Worm (Caenorhabditis elegans) whole organism, L1 larva: Measurements from ENCODE around the gene clc-33.
"Not testable (repeated sequence)": the region's sequence is repeated elsewhere in the genome, so short reads cannot be mapped to it uniquely, and the experiment has no call there.

Experiments
- C04F5.9 ChIP-seq: sonication (generic microtip); optimal IDR thresholded peaks from 2 replicates; lab custom pipeline; 2016; ENCODE audit warnings: missing genetic modification characterization, missing compliant biosample characterization
- C16A3.4 ChIP-seq: fragments of 150-350 bp; optimal IDR thresholded peaks from 2 replicates; lab custom pipeline; 2014; ENCODE audit warnings: missing biosample characterization, missing genetic modification characterization
- aha-1 ChIP-seq: fragments of 150-350 bp; optimal IDR thresholded peaks from 2 replicates; lab custom pipeline; 2014; ENCODE audit warnings: missing biosample characterization, missing genetic modification characterization
- ama-1 ChIP-seq: fragments of 150-350 bp; optimal IDR thresholded peaks from 2 replicates; lab custom pipeline; 2014
- ceh-82 ChIP-seq, 3 experiments: fragments of 150-350 bp in 1 of 3; sonication (generic microtip) in 2 of 3; optimal IDR thresholded peaks; 2 replicates each; lab custom pipeline; 2014 to 2017; ENCODE audit warnings: missing biosample characterization in 3 of 3, missing genetic modification characterization in 3 of 3
- ceh-90 ChIP-seq: sonication (generic microtip); optimal IDR thresholded peaks from 2 replicates; lab custom pipeline; 2016; ENCODE audit warnings: missing genetic modification characterization, missing compliant biosample characterization
- dpl-1 ChIP-seq, 3 experiments: fragments of 150-350 bp in 2 of 3; sonication (generic microtip) in 1 of 3; optimal IDR thresholded peaks; 2 replicates each; lab custom pipeline; 2014 to 2017; ENCODE audit warnings: missing biosample characterization in 3 of 3, missing genetic modification characterization in 3 of 3, missing genetic modification reagents in 3 of 3
- efl-1 ChIP-seq, 4 experiments: fragments of 150-350 bp; optimal IDR thresholded peaks in 3 of 4; peaks in 1 of 4; 1 replicate in 1 of 4; 2 replicates in 3 of 4; lab custom pipeline; 2014; ENCODE audit warnings: missing biosample characterization in 2 of 4, missing genetic modification characterization in 2 of 4, missing genetic modification reagents in 2 of 4
- egl-13 ChIP-seq: sonication (generic microtip); optimal IDR thresholded peaks from 2 replicates; lab custom pipeline; 2016; ENCODE audit warnings: missing genotype, missing genetic modification reagents, missing genetic modification characterization, missing compliant biosample characterization
- egl-27 ChIP-seq, 2 experiments: fragments of 150-350 bp in 1 of 2; sonication (generic microtip); optimal IDR thresholded peaks; 3 replicates each; lab custom pipeline; 2017 to 2018; ENCODE audit warnings: missing biosample characterization in 2 of 2, missing genetic modification characterization in 2 of 2, missing genetic modification reagents in 2 of 2
- fkh-4 ChIP-seq: sonication (generic microtip); optimal IDR thresholded peaks from 2 replicates; lab custom pipeline; 2016; ENCODE audit warnings: missing compliant biosample characterization, missing genetic modification characterization, borderline replicate concordance
- fkh-8 ChIP-seq: sonication (generic microtip); optimal IDR thresholded peaks from 2 replicates; lab custom pipeline; 2016; ENCODE audit warnings: mild to moderate bottlenecking, missing genetic modification characterization, missing compliant biosample characterization
- grh-1 ChIP-seq: fragments of 200-800 bp; sonication (Bioruptor generic); IDR thresholded peaks from 2 replicates; pipeline ENCODE4 v1.3.6; 2022; ENCODE audit warnings: missing genetic modification reagents, missing genetic modification characterization, missing compliant biosample characterization
- hlh-17 ChIP-seq: fragments of 200-800 bp; sonication (Bioruptor generic); optimal IDR thresholded peaks from 2 replicates; lab custom pipeline; 2018; ENCODE audit warnings: missing genetic modification characterization, mild to moderate bottlenecking, missing compliant biosample characterization, moderate library complexity, borderline replicate concordance
- lin-39 ChIP-seq: fragments of 150-350 bp; optimal IDR thresholded peaks from 2 replicates; lab custom pipeline; 2014; ENCODE audit warnings: missing biosample characterization, missing genetic modification reagents, missing genetic modification characterization
- lir-3 ChIP-seq: sonication (generic microtip); optimal IDR thresholded peaks from 2 replicates; lab custom pipeline; 2016; ENCODE audit warnings: mild to moderate bottlenecking, missing genetic modification characterization, moderate library complexity, missing compliant biosample characterization; ENCODE audit not compliant: poor library complexity
- mab-9 ChIP-seq: fragments of 200-800 bp; sonication (Bioruptor generic); IDR thresholded peaks from 2 replicates; pipeline ENCODE4 v1.3.6; 2022; ENCODE audit warnings: missing genetic modification reagents, missing genetic modification characterization, missing compliant biosample characterization
- mef-2 ChIP-seq: fragments of 150-350 bp; optimal IDR thresholded peaks from 2 replicates; lab custom pipeline; 2014; ENCODE audit warnings: missing biosample characterization, missing genetic modification characterization
- nhr-11 ChIP-seq: fragments of 150-350 bp; optimal IDR thresholded peaks from 2 replicates; lab custom pipeline; 2014; ENCODE audit warnings: missing biosample characterization, missing genetic modification characterization
- nhr-12 ChIP-seq: sonication (generic microtip); optimal IDR thresholded peaks from 2 replicates; lab custom pipeline; 2017; ENCODE audit warnings: missing biosample characterization, missing genetic modification characterization
- nhr-20 ChIP-seq: sonication (generic microtip); optimal IDR thresholded peaks from 2 replicates; lab custom pipeline; 2016; ENCODE audit warnings: mild to moderate bottlenecking, missing genetic modification characterization, missing compliant biosample characterization
- nhr-237 ChIP-seq: fragments of 150-350 bp; optimal IDR thresholded peaks from 2 replicates; lab custom pipeline; 2014; ENCODE audit warnings: missing biosample characterization, missing genetic modification characterization
- nhr-71 ChIP-seq: sonication (generic microtip); optimal IDR thresholded peaks from 2 replicates; lab custom pipeline; 2016; ENCODE audit warnings: mild to moderate bottlenecking, missing genetic modification characterization, moderate library complexity, missing compliant biosample characterization
- nhr-76 ChIP-seq: sonication (generic microtip); optimal IDR thresholded peaks from 2 replicates; lab custom pipeline; 2017; ENCODE audit warnings: missing biosample characterization, missing genetic modification characterization
- nhr-77 ChIP-seq: fragments of 150-350 bp; optimal IDR thresholded peaks from 2 replicates; lab custom pipeline; 2014; ENCODE audit warnings: missing biosample characterization, missing genetic modification characterization
- nhr-84 ChIP-seq: sonication (generic microtip); optimal IDR thresholded peaks from 2 replicates; lab custom pipeline; 2017; ENCODE audit warnings: missing biosample characterization, missing genetic modification characterization
- pag-3 ChIP-seq: sonication (generic microtip); optimal IDR thresholded peaks from 2 replicates; lab custom pipeline; 2017; ENCODE audit warnings: missing genetic modification characterization, mild to moderate bottlenecking, missing compliant biosample characterization, antibody characterized with exemption, borderline replicate concordance; ENCODE audit not compliant: insufficient read depth
- pax-3 ChIP-seq: fragments of 200-800 bp; sonication (Bioruptor generic); optimal IDR thresholded peaks from 2 replicates; lab custom pipeline; 2018; ENCODE audit warnings: mild to moderate bottlenecking, missing genetic modification characterization, moderate library complexity, missing compliant biosample characterization
- pqm-1 ChIP-seq: sonication (generic microtip); optimal IDR thresholded peaks from 3 replicates; lab custom pipeline; 2017; ENCODE audit warnings: missing biosample characterization, missing genetic modification characterization
- rnt-1 ChIP-seq: sonication (generic microtip); optimal IDR thresholded peaks from 2 replicates; lab custom pipeline; 2016; ENCODE audit warnings: mild to moderate bottlenecking, missing genetic modification characterization, moderate library complexity, missing compliant biosample characterization
- snpc-4 ChIP-seq: fragments of 150-350 bp; optimal IDR thresholded peaks from 2 replicates; lab custom pipeline; 2014; ENCODE audit warnings: missing biosample characterization, missing genetic modification characterization
- sox-4 ChIP-seq: sonication (generic microtip); optimal IDR thresholded peaks from 2 replicates; lab custom pipeline; 2016; ENCODE audit warnings: missing genetic modification characterization, missing compliant biosample characterization
- sptf-1 ChIP-seq: fragments of 150-350 bp; optimal IDR thresholded peaks from 2 replicates; lab custom pipeline; 2014; ENCODE audit warnings: missing biosample characterization, missing genetic modification characterization
- tbx-2 ChIP-seq: sonication (generic microtip); optimal IDR thresholded peaks from 2 replicates; lab custom pipeline; 2016; ENCODE audit warnings: missing genetic modification characterization, missing compliant biosample characterization
- tlp-1 ChIP-seq: fragments of 150-350 bp; optimal IDR thresholded peaks from 2 replicates; lab custom pipeline; 2014; ENCODE audit warnings: missing biosample characterization, missing genetic modification characterization
- vab-15 ChIP-seq: sonication (generic microtip); optimal IDR thresholded peaks from 2 replicates; lab custom pipeline; 2017; ENCODE audit warnings: missing genotype, mild to moderate bottlenecking, missing genetic modification characterization, missing compliant biosample characterization

Gene clc-33

ce11 chrII:812917-813316 lies 27.3 kb upstream of the clc-33 start, which contains the start of gene F46F5.5:
TSS of gene F46F5.5 (minus strand) at chrII:813017.
- TF ChIP-seq sptf-1 (no peak), tlp-1 (tag; lab: Kevin White, UChicago) (no peak)

- no peak for TF ChIP-seq pax-3 (tag; lab: Kevin White, UChicago)
- TF ChIP-seq egl-13 (tag; lab: Kevin White, UChicago): no peak
- no peak for TF ChIP-seq nhr-77 (tag; lab: Kevin White, UChicago)
- no peak for TF ChIP-seq egl-27 (tag; optimal IDR thresholded peaks at IDR 0.05; lab: Kevin White, UChicago)
- no peak for TF ChIP-seq snpc-4 (tag; lab: Kevin White, UChicago)
- TF ChIP-seq sox-4 (tag; lab: Kevin White, UChicago): no peak
- no peak for TF ChIP-seq grh-1 (GFP tag; lab: Robert Waterston, UW)
- no peak for TF ChIP-seq aha-1 (tag; lab: Kevin White, UChicago)
- no peak for TF ChIP-seq nhr-12 (tag; lab: Kevin White, UChicago)
- no peak for TF ChIP-seq C16A3.4 (tag; lab: Kevin White, UChicago)
- TF ChIP-seq nhr-11: no peak
- no peak for TF ChIP-seq tbx-2 (tag; lab: Kevin White, UChicago)
- no peak for TF ChIP-seq mef-2
- TF ChIP-seq nhr-76: no peak
- no peak for TF ChIP-seq nhr-71 (tag; lab: Kevin White, UChicago)
- TF ChIP-seq lin-39 (tag; lab: Kevin White, UChicago): no peak
- no peak for TF ChIP-seq efl-1 (optimal IDR thresholded peaks at IDR 0.05; lab: Kevin White, UChicago)
- TF ChIP-seq efl-1 (GFP tag; optimal IDR thresholded peaks at IDR 0.05 in 1 of 2; lab: Kevin White, UChicago): no peak
- no peak for TF ChIP-seq vab-15 (tag; lab: Kevin White, UChicago)
- TF ChIP-seq dpl-1 (GFP tag; optimal IDR thresholded peaks at IDR 0.05; lab: Kevin White, UChicago): no peak
Observed at ce11 chrII:814737-815136, 25.5 kb upstream of the clc-33 start, which contains the start of gene msrp-3. TSS of gene msrp-3 (minus strand) at chrII:814837.

ce11 chrII:820519-820918 lies 19.7 kb upstream of the clc-33 start, which contains the start of gene F46F5.7:
TSS of gene F46F5.7 (minus strand) at chrII:820619.
- TF ChIP-seq lir-3 (tag; lab: Kevin White, UChicago) (no peak), nhr-237 (tag; lab: Kevin White, UChicago) (no peak), rnt-1 (tag; lab: Kevin White, UChicago) (no peak), ama-1 (no peak), pag-3 (no peak), ceh-90 (tag; lab: Kevin White, UChicago) (no peak), hlh-17 (GFP tag; lab: Kevin White, UChicago) (no peak), pqm-1 (no peak), fkh-4 (tag; lab: Kevin White, UChicago) (no peak), mab-9 (GFP tag; lab: Robert Waterston, UW) (no peak), nhr-20 (tag; lab: Kevin White, UChicago) (no peak), fkh-8 (tag; lab: Kevin White, UChicago) (no peak), nhr-84 (tag; lab: Kevin White, UChicago) (no peak), C04F5.9 (tag; lab: Kevin White, UChicago) (no peak)

- TF ChIP-seq ama-1: no peak
Observed at ce11 chrII:821514-821913, 18.7 kb upstream of the clc-33 start, which contains the start of gene F46F5.8. TSS of gene F46F5.8 (minus strand) at chrII:821614.

- not testable (repeated sequence) for TF ChIP-seq efl-1 (optimal IDR thresholded peaks at IDR 0.05; lab: Kevin White, UChicago); efl-1 (GFP tag; optimal IDR thresholded peaks at IDR 0.05 in 1 of 2; lab: Kevin White, UChicago); ceh-82 (tag; optimal IDR thresholded peaks at IDR 0.05; lab: Kevin White, UChicago); nhr-84 (tag; lab: Kevin White, UChicago)
Observed at ce11 chrII:822730-823129, 17.5 kb upstream of the clc-33 start, which contains the start of gene msrp-4. TSS of gene msrp-4 (minus strand) at chrII:822830.
